Fruit fly (Drosophila melanogaster): ENCODE measurements around the gene Cubn2.

Cubn2 gene

dm6 chr3L:11814655-11815054 is at the start of gene Cubn2:
Gene Cubn2, minus strand, starts transcription at chr3L:11814755.
- no peak for TF ChIP-seq CG6272 (GFP tag; IDR thresholded peaks at IDR 0.05)
- no peak for TF ChIP-seq CG33557 (GFP tag; optimal IDR thresholded peaks at IDR 0.05)
- no peak for TF ChIP-seq CG9932 (GFP tag; IDR thresholded peaks at IDR 0.05)
- TF ChIP-seq CG7963 (GFP tag; IDR thresholded peaks at IDR 0.05; ENCODE audit: partially characterized antibody) = no peak
- TF ChIP-seq Mad (GFP tag; optimal IDR thresholded peaks at IDR 0.05) = no peak
- no peak for TF ChIP-seq D (optimal IDR thresholded peaks at IDR 0.05)
- no peak for TF ChIP-seq D (GFP tag; optimal IDR thresholded peaks at IDR 0.05)

dm6 chr3L:11863587-11863986 is 49.0 kb upstream of the Cubn2 start:
- no peak for TF ChIP-seq Hsf (GFP tag; optimal IDR thresholded peaks at IDR 0.05)
- TF ChIP-seq CG12659 (GFP tag; optimal IDR thresholded peaks at IDR 0.05) = peak; percentile 13
- TF ChIP-seq CG7839 (tag; optimal IDR thresholded peaks at IDR 0.05) = peak; percentile 44
- peak; percentile 61 for TF ChIP-seq Fer1 (GFP tag; optimal IDR thresholded peaks at IDR 0.05)
- peak; percentile 30 for TF ChIP-seq cwo (GFP tag; optimal IDR thresholded peaks at IDR 0.05)
- peak; percentile 62 for TF ChIP-seq CG2678 (tag; optimal IDR thresholded peaks at IDR 0.05)
- TF ChIP-seq grau (tag; optimal IDR thresholded peaks at IDR 0.05) = peak; percentile 45
- TF ChIP-seq hb (GFP tag; IDR thresholded peaks at IDR 0.05; ENCODE audit: partially characterized antibody) = no peak
- peak; percentile 57 for TF ChIP-seq gem (tag; optimal IDR thresholded peaks at IDR 0.05)
- TF ChIP-seq CG9727 (GFP tag; optimal IDR thresholded peaks at IDR 0.05) = peak; percentile 38
- TF ChIP-seq Sox100B (GFP tag; optimal IDR thresholded peaks at IDR 0.05) = peak; percentile 41
- TF ChIP-seq Sry-δ (GFP tag; optimal IDR thresholded peaks at IDR 0.05) = no peak
- TF ChIP-seq NfI (GFP tag; optimal IDR thresholded peaks at IDR 0.05) = no peak
- TF ChIP-seq GATAe (GFP tag; conservative IDR thresholded peaks at IDR 0.05) = no peak
- peak; percentile 30 for TF ChIP-seq scrt (GFP tag; optimal IDR thresholded peaks at IDR 0.05)
- no peak for TF ChIP-seq Doc3 (GFP tag; IDR thresholded peaks at IDR 0.05; ENCODE audit: partially characterized antibody)
- TF ChIP-seq CG5180 (GFP tag; optimal IDR thresholded peaks at IDR 0.05) = peak; percentile 15
- no peak for TF ChIP-seq stc (GFP tag; IDR thresholded peaks at IDR 0.05)
- TF ChIP-seq Six4 (GFP tag; optimal IDR thresholded peaks at IDR 0.05) = no peak
- no peak for TF ChIP-seq CG6765 (GFP tag; optimal IDR thresholded peaks at IDR 0.05)
- peak; percentile 52; the same call in 1 of the 3 replicates for TF ChIP-seq CG17361 (GFP tag; IDR thresholded peaks at IDR 0.05)
- TF ChIP-seq CG18599 (GFP tag; optimal IDR thresholded peaks at IDR 0.05) = peak; percentile 74
- TF ChIP-seq B-H2 (GFP tag; optimal IDR thresholded peaks at IDR 0.05) = no peak
- no peak for TF ChIP-seq da (GFP tag; optimal IDR thresholded peaks at IDR 0.05)
- peak; percentile 26 for TF ChIP-seq Deaf1 (tag; optimal IDR thresholded peaks at IDR 0.05)
- TF ChIP-seq nmo (GFP tag; optimal IDR thresholded peaks at IDR 0.05) = peak; percentile 8
- peak; percentile 39 for TF ChIP-seq CG8924 (tag; optimal IDR thresholded peaks at IDR 0.05)
- peak; percentile 63 for TF ChIP-seq CG11504 (tag; optimal IDR thresholded peaks at IDR 0.05)
- TF ChIP-seq gsb (GFP tag; IDR thresholded peaks at IDR 0.05) = no peak
- no peak for TF ChIP-seq CG10654 (GFP tag; optimal IDR thresholded peaks at IDR 0.05)
- TF ChIP-seq CG13296 (GFP tag; optimal IDR thresholded peaks at IDR 0.05) = peak; percentile 28
- TF ChIP-seq HLH4C (GFP tag; IDR thresholded peaks at IDR 0.05; ENCODE audit: partially characterized antibody) = no peak
- TF ChIP-seq Hr51 (GFP tag; optimal IDR thresholded peaks at IDR 0.05) = peak in 1 of 2 experiments; percentile 47
- TF ChIP-seq HLH3B (GFP tag; IDR thresholded peaks at IDR 0.05) = no peak
- TF ChIP-seq caup (GFP tag; optimal IDR thresholded peaks at IDR 0.05; ENCODE audit: severe bottlenecking) = peak; percentile 8
- TF ChIP-seq Scr (GFP tag; IDR thresholded peaks at IDR 0.05; ENCODE audit: partially characterized antibody) = no peak
- TF ChIP-seq Hmr (GFP tag; optimal IDR thresholded peaks at IDR 0.05) = peak; percentile 59
- TF ChIP-seq p53 (GFP tag; optimal IDR thresholded peaks at IDR 0.05) = no peak
- TF ChIP-seq inv (GFP tag; IDR thresholded peaks at IDR 0.05; ENCODE audit: partially characterized antibody) = no peak
- TF ChIP-seq row (GFP tag; IDR thresholded peaks at IDR 0.05) = peak; percentile 39; the same call in 2 of the 3 replicates
- TF ChIP-seq CG13424 (tag; optimal IDR thresholded peaks at IDR 0.05) = peak; percentile 50
